Worm (Caenorhabditis elegans): ENCODE measurements around the gene clec-59.

DNA sequence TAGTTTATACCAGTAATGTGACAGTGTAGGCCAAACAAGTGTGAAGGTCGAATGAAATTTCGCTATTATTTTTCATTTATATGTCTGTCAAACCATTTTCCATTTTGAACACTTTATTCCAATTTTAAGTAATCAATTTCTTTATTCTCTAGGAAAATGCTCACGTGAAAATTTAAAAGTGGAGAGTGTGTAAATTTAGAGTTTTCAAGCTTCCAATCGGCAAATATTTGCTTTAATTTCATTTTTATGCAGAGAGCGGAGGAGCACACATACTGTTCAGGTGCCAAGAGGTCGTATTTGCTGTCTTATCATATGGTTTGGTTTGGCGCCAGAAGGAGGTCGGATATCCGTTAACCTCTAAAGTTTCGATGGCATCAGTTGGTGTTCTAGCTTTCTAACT, 32.4 kb downstream of the clec-59 start:
- TF ChIP-seq pax-3 (tag; optimal IDR thresholded peaks at IDR 0.05) (no peak), dsc-1 (tag; optimal IDR thresholded peaks at IDR 0.05) (no peak), nhr-11 (tag; optimal IDR thresholded peaks at IDR 0.05) (no peak), skn-1 (tag; optimal IDR thresholded peaks at IDR 0.05) (no peak)
